Worm (Caenorhabditis elegans): Measurements from ENCODE around the gene Y2H9A.6.

Gene Y2H9A.6

ce11 chrV:13468190-13468765 lies 24.6 kb downstream of the Y2H9A.6 start, which contains the start of the genes F25H9.6 and F25H9.7 (continued):
- TF ChIP-seq lsl-1 (GFP tag; optimal IDR thresholded peaks at IDR 0.05) (peak; percentile 52), zim-3 (tag; optimal IDR thresholded peaks at IDR 0.05) (peak; percentile 90), madf-8 (GFP tag; conservative IDR thresholded peaks at IDR 0.05) (peak; percentile 63), aptf-3 (GFP tag; IDR thresholded peaks at IDR 0.05) (no peak), tlf-1 (GFP tag; optimal IDR thresholded peaks at IDR 0.05) (peak; percentile 70), aptf-2 (GFP tag; conservative IDR thresholded peaks at IDR 0.05) (peak; percentile 82; the same call in 1 of the 2 replicates), mel-28 (tag; optimal IDR thresholded peaks at IDR 0.05; ENCODE audit: borderline replicate concordance) (no peak), ztf-3 (GFP tag; optimal IDR thresholded peaks at IDR 0.05) (no peak), C06A6.2 (GFP tag; conservative IDR thresholded peaks at IDR 0.05) (no peak), tbp1 (GFP tag; optimal IDR thresholded peaks at IDR 0.05) (peak; percentile 58), lin-40 (tag; optimal IDR thresholded peaks at IDR 0.05) (peak; percentile 77), ztf-28 (GFP tag; IDR thresholded peaks at IDR 0.05) (0 out of 2 replicates have a peak, but pooled peaks have one; percentile 70), lin-54 (GFP tag; optimal IDR thresholded peaks at IDR 0.05) (peak; percentile 65), chd-7 (tag; optimal IDR thresholded peaks at IDR 0.05) (peak; percentile 83), akir-1 (GFP tag; optimal IDR thresholded peaks at IDR 0.05) (peak; percentile 91), ets-4 (GFP tag; optimal IDR thresholded peaks at IDR 0.05) (no peak), athp-1 (tag; optimal IDR thresholded peaks at IDR 0.05) (peak; percentile 79), lsy-27 (tag; optimal IDR thresholded peaks at IDR 0.05; ENCODE audit: borderline replicate concordance, insufficient read depth) (no peak), tbx-9 (tag; optimal IDR thresholded peaks at IDR 0.05; ENCODE audit: borderline replicate concordance) (no peak), ztf-25 (GFP tag; IDR thresholded peaks at IDR 0.05) (no peak), unc-130 (GFP tag; optimal IDR thresholded peaks at IDR 0.05) (peak; percentile 96), lag-1 (GFP tag; IDR thresholded peaks at IDR 0.05) (no peak), snpc-1.1 (tag; optimal IDR thresholded peaks at IDR 0.05; ENCODE audit: insufficient read depth) (no peak), ZK185.1 (tag; optimal IDR thresholded peaks at IDR 0.05; ENCODE audit: poor library complexity, severe bottlenecking) (peak; percentile 95), nhr-120 (GFP tag; IDR thresholded peaks at IDR 0.05) (0 out of 2 replicates have a peak, but pooled peaks have one; percentile 58), rpc-1 (optimal IDR thresholded peaks at IDR 0.05) (no peak), rpc-1 (tag; optimal IDR thresholded peaks at IDR 0.05) (no peak), let-607 (tag; optimal IDR thresholded peaks at IDR 0.05) (peak in 1 of 2 experiments; percentile 71), ekl-4 (GFP tag; IDR thresholded peaks at IDR 0.05) (peak; percentile 59; the same call in 1 of the 2 replicates), fkh-3 (tag; optimal IDR thresholded peaks at IDR 0.05) (no peak), F49E8.2 (tag; optimal IDR thresholded peaks at IDR 0.05; ENCODE audit: insufficient read depth) (no peak), snpc-1.3 (tag; optimal IDR thresholded peaks at IDR 0.05; ENCODE audit: insufficient read depth) (peak; percentile 31), egrh-3 (GFP tag; IDR thresholded peaks at IDR 0.05) (no peak; the same call in 1 of the 2 replicates), sea-2 (GFP tag; IDR thresholded peaks at IDR 0.05) (peak; percentile 47; the same call in 1 of the 2 replicates), mcd-1 (GFP tag; IDR thresholded peaks at IDR 0.05) (peak; percentile 82), T07F8.4 (tag; optimal IDR thresholded peaks at IDR 0.05) (no peak), Y53F4B.3 (GFP tag; IDR thresholded peaks at IDR 0.05) (no peak), lin-26 (GFP tag; IDR thresholded peaks at IDR 0.05) (no peak), zfh-2 (GFP tag; conservative IDR thresholded peaks at IDR 0.05) (no peak), ceh-27 (GFP tag; optimal IDR thresholded peaks at IDR 0.05) (peak; percentile 95), ceh-58 (GFP tag; IDR thresholded peaks at IDR 0.05) (no peak), ceh-79 (tag; optimal IDR thresholded peaks at IDR 0.05) (peak; percentile 49), sptf-2 (GFP tag; optimal IDR thresholded peaks at IDR 0.05) (no peak), nfya-2 (GFP tag; IDR thresholded peaks at IDR 0.05) (no peak), lir-1 (GFP tag; conservative IDR thresholded peaks at IDR 0.05) (peak; percentile 93), dpl-1 (GFP tag; optimal IDR thresholded peaks at IDR 0.05) (no peak), nfya-1 (tag; optimal IDR thresholded peaks at IDR 0.05; ENCODE audit: borderline replicate concordance, insufficient read depth) (no peak)

All from whole organism, young adult.